Fruit fly (Drosophila melanogaster) Kc167 (cell line): Measurements from ENCODE around the gene CG18048.

Experiments
- Sin3A ChIP-seq: fragments of >200 bp; optimal IDR thresholded peaks from 2 replicates; lab custom pipeline; 2018; ENCODE audit warnings: missing external identifiers
- h ChIP-seq: fragments of >200 bp; optimal IDR thresholded peaks from 3 replicates; lab custom pipeline; 2018; ENCODE audit warnings: missing external identifiers
- insv ChIP-seq: fragments of >200 bp; optimal IDR thresholded peaks from 3 replicates; lab custom pipeline; 2018; ENCODE audit warnings: missing external identifiers
- psq ChIP-seq: fragments of >200 bp; optimal IDR thresholded peaks from 2 replicates; lab custom pipeline; 2017; ENCODE audit warnings: missing external identifiers
- ttk ChIP-seq: sonication (Bioruptor generic); optimal IDR thresholded peaks from 2 replicates; lab custom pipeline; 2017; ENCODE audit warnings: missing external identifiers

DNA sequence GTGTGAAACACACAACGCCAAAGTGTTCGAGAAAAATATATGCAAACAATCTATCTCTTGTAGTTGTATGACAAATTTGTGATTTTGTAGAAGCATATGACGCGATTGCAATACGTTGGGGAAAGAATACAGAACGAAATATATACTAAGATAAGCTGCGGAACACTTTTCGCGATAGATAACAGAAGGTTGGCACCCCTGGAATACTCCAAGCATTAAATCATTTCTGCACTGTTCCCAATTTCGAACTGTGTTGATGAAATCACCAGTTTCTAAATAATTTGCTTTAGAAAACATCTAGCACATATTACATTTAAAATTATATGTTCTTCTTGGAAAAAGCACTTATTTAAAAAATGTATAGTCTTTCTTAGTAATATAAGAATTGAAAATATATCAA, 8.5 kb downstream of the CG18048 start:
- TF ChIP-seq psq (no peak), ttk (lab: Kevin White, UChicago) (no peak), Sin3A (lab: Kevin White, UChicago) (no peak), h (no peak), insv (lab: Kevin White, UChicago) (no peak)
